Worm (Caenorhabditis elegans) whole organism, L1 larva: ENCODE data around the gene aagr-4.

ENCODE experiments used
- F16B12.6 ChIP-seq: fragments of 150-350 bp; optimal IDR thresholded peaks from 2 replicates; lab custom pipeline; 2014; ENCODE audit warnings: missing biosample characterization, missing genetic modification characterization
- aha-1 ChIP-seq: fragments of 150-350 bp; optimal IDR thresholded peaks from 2 replicates; lab custom pipeline; 2014; ENCODE audit warnings: missing biosample characterization, missing genetic modification characterization
- ama-1 ChIP-seq: fragments of 150-350 bp; optimal IDR thresholded peaks from 2 replicates; lab custom pipeline; 2014
- ceh-8 ChIP-seq: fragments of 200-800 bp; sonication (Bioruptor generic); optimal IDR thresholded peaks from 2 replicates; lab custom pipeline; 2018; ENCODE audit warnings: mild to moderate bottlenecking, missing genetic modification characterization, moderate library complexity, missing compliant biosample characterization
- ceh-82 ChIP-seq, 3 experiments: fragments of 150-350 bp in 1 of 3; sonication (generic microtip) in 2 of 3; optimal IDR thresholded peaks; 2 replicates each; lab custom pipeline; 2014 to 2017; ENCODE audit warnings: missing biosample characterization in 3 of 3, missing genetic modification characterization in 3 of 3
- ceh-88 ChIP-seq: fragments of 200-800 bp; sonication (Bioruptor generic); IDR thresholded peaks from 2 replicates; pipeline ENCODE4 v1.3.6; 2022; ENCODE audit warnings: missing genetic modification characterization, missing compliant biosample characterization
- ces-1 ChIP-seq: fragments of 150-350 bp; optimal IDR thresholded peaks from 2 replicates; lab custom pipeline; 2014; ENCODE audit warnings: missing biosample characterization, missing genetic modification reagents, missing genetic modification characterization
- efl-1 ChIP-seq, 4 experiments: fragments of 150-350 bp; optimal IDR thresholded peaks in 3 of 4; peaks in 1 of 4; 1 replicate in 1 of 4; 2 replicates in 3 of 4; lab custom pipeline; 2014; ENCODE audit warnings: missing biosample characterization in 2 of 4, missing genetic modification characterization in 2 of 4, missing genetic modification reagents in 2 of 4
- egl-13 ChIP-seq: sonication (generic microtip); optimal IDR thresholded peaks from 2 replicates; lab custom pipeline; 2016; ENCODE audit warnings: missing genotype, missing genetic modification reagents, missing genetic modification characterization, missing compliant biosample characterization
- egl-27 ChIP-seq, 2 experiments: fragments of 150-350 bp in 1 of 2; sonication (generic microtip); optimal IDR thresholded peaks; 3 replicates each; lab custom pipeline; 2017 to 2018; ENCODE audit warnings: missing biosample characterization in 2 of 2, missing genetic modification characterization in 2 of 2, missing genetic modification reagents in 2 of 2
- elt-2 ChIP-seq: sonication (generic microtip); optimal IDR thresholded peaks from 2 replicates; lab custom pipeline; 2016; ENCODE audit warnings: missing genetic modification characterization, mild to moderate bottlenecking, inconsistent platforms, missing compliant biosample characterization, missing genetic modification reagents
- fkh-10 ChIP-seq: sonication (generic microtip); optimal IDR thresholded peaks from 2 replicates; lab custom pipeline; 2017; ENCODE audit warnings: missing biosample characterization, missing genetic modification reagents, missing genetic modification characterization
- fos-1 ChIP-seq: fragments of 150-350 bp; optimal IDR thresholded peaks from 2 replicates; lab custom pipeline; 2014; ENCODE audit warnings: missing biosample characterization, missing genetic modification characterization
- hpl-2 ChIP-seq: fragments of 150-350 bp; optimal IDR thresholded peaks from 2 replicates; lab custom pipeline; 2014; ENCODE audit warnings: missing biosample characterization, missing genetic modification reagents, missing genetic modification characterization
- jun-1 ChIP-seq: fragments of 150-350 bp; optimal IDR thresholded peaks from 2 replicates; lab custom pipeline; 2014; ENCODE audit warnings: missing biosample characterization, missing genetic modification reagents, missing genetic modification characterization
- lin-15B ChIP-seq: fragments of 150-350 bp; sonication (generic microtip); optimal IDR thresholded peaks from 3 replicates; lab custom pipeline; 2014; ENCODE audit warnings: missing biosample characterization, missing genetic modification characterization
- lin-35 ChIP-seq, 2 experiments: fragments of 150-350 bp; optimal IDR thresholded peaks; 2 replicates each; lab custom pipeline; 2014; ENCODE audit warnings: missing biosample characterization in 2 of 2, missing genetic modification characterization in 2 of 2, missing genetic modification reagents in 2 of 2
- lin-39 ChIP-seq: fragments of 150-350 bp; optimal IDR thresholded peaks from 2 replicates; lab custom pipeline; 2014; ENCODE audit warnings: missing biosample characterization, missing genetic modification reagents, missing genetic modification characterization
- mef-2 ChIP-seq: fragments of 150-350 bp; optimal IDR thresholded peaks from 2 replicates; lab custom pipeline; 2014; ENCODE audit warnings: missing biosample characterization, missing genetic modification characterization
- nhr-28 ChIP-seq: fragments of 150-350 bp; optimal IDR thresholded peaks from 2 replicates; lab custom pipeline; 2014; ENCODE audit warnings: missing biosample characterization, missing genetic modification characterization
- nhr-71 ChIP-seq: sonication (generic microtip); optimal IDR thresholded peaks from 2 replicates; lab custom pipeline; 2016; ENCODE audit warnings: mild to moderate bottlenecking, missing genetic modification characterization, moderate library complexity, missing compliant biosample characterization
- nhr-76 ChIP-seq: sonication (generic microtip); optimal IDR thresholded peaks from 2 replicates; lab custom pipeline; 2017; ENCODE audit warnings: missing biosample characterization, missing genetic modification characterization
- nhr-84 ChIP-seq: sonication (generic microtip); optimal IDR thresholded peaks from 2 replicates; lab custom pipeline; 2017; ENCODE audit warnings: missing biosample characterization, missing genetic modification characterization
- nhr-85 ChIP-seq: sonication (generic microtip); peaks from one replicate; lab custom pipeline; 2016; ENCODE audit warnings: missing genetic modification characterization, inconsistent platforms, missing compliant biosample characterization
- nhr-90 ChIP-seq: sonication (generic microtip); optimal IDR thresholded peaks from 2 replicates; lab custom pipeline; 2016; ENCODE audit warnings: mild to moderate bottlenecking, missing genetic modification characterization, missing compliant biosample characterization; ENCODE audit not compliant: poor library complexity
- pax-3 ChIP-seq: fragments of 200-800 bp; sonication (Bioruptor generic); optimal IDR thresholded peaks from 2 replicates; lab custom pipeline; 2018; ENCODE audit warnings: mild to moderate bottlenecking, missing genetic modification characterization, moderate library complexity, missing compliant biosample characterization
- skn-1 ChIP-seq: fragments of 150-350 bp; optimal IDR thresholded peaks from 2 replicates; lab custom pipeline; 2014; ENCODE audit warnings: missing biosample characterization, missing genetic modification characterization
- sox-4 ChIP-seq: sonication (generic microtip); optimal IDR thresholded peaks from 2 replicates; lab custom pipeline; 2016; ENCODE audit warnings: missing genetic modification characterization, missing compliant biosample characterization
- sptf-1 ChIP-seq: fragments of 150-350 bp; optimal IDR thresholded peaks from 2 replicates; lab custom pipeline; 2014; ENCODE audit warnings: missing biosample characterization, missing genetic modification characterization
- tlp-1 ChIP-seq: fragments of 150-350 bp; optimal IDR thresholded peaks from 2 replicates; lab custom pipeline; 2014; ENCODE audit warnings: missing biosample characterization, missing genetic modification characterization
- unc-30 ChIP-seq: sonication (generic microtip); optimal IDR thresholded peaks from 2 replicates; lab custom pipeline; 2017; ENCODE audit warnings: missing biosample characterization, missing genetic modification characterization
- unc-62 ChIP-seq: fragments of 150-350 bp; optimal IDR thresholded peaks from 2 replicates; lab custom pipeline; 2014; ENCODE audit warnings: missing biosample characterization, missing genetic modification reagents, missing genetic modification characterization
- unc-86 ChIP-seq: sonication (generic microtip); optimal IDR thresholded peaks from 2 replicates; lab custom pipeline; 2016; ENCODE audit warnings: missing genetic modification characterization, missing compliant biosample characterization
- vab-15 ChIP-seq: sonication (generic microtip); optimal IDR thresholded peaks from 2 replicates; lab custom pipeline; 2017; ENCODE audit warnings: missing genotype, mild to moderate bottlenecking, missing genetic modification characterization, missing compliant biosample characterization
- xbp-1 ChIP-seq: sonication (generic microtip); optimal IDR thresholded peaks from 2 replicates; lab custom pipeline; 2016; ENCODE audit warnings: missing genetic modification characterization, missing compliant biosample characterization
- zag-1 ChIP-seq: fragments of 150-350 bp; optimal IDR thresholded peaks from 2 replicates; lab custom pipeline; 2014; ENCODE audit warnings: missing biosample characterization, missing genetic modification characterization
- ztf-11 ChIP-seq, 2 experiments: sonication (generic microtip); optimal IDR thresholded peaks; 2 replicates each; lab custom pipeline; 2016 to 2017; ENCODE audit warnings: missing genetic modification characterization in 2 of 2, missing biosample characterization in 1 of 2, missing compliant biosample characterization in 1 of 2

Gene aagr-4

ce11 chrX:438396-438795 is 22.1 kb upstream of the aagr-4 start:
- TF ChIP-seq egl-27 (tag; optimal IDR thresholded peaks at IDR 0.05; lab: Kevin White, UChicago) (no peak), unc-30 (tag; lab: Kevin White, UChicago) (no peak), elt-2 (tag; lab: Kevin White, UChicago) (peak; percentile 0), mef-2 (tag; lab: Kevin White, UChicago) (no peak), pax-3 (tag; lab: Kevin White, UChicago) (no peak), ceh-8 (GFP tag; lab: Kevin White, UChicago) (no peak), ztf-11 (tag; optimal IDR thresholded peaks at IDR 0.05; lab: Kevin White, UChicago) (no peak), skn-1 (tag; lab: Kevin White, UChicago) (no peak)
- TF ChIP-seq, all 84 proteins: peak for 1

ce11 chrX:439031-439430 is 21.4 kb upstream of the aagr-4 start:
- no peak for TF ChIP-seq sptf-1 (tag; lab: Kevin White, UChicago)
- TF ChIP-seq elt-2 (tag; lab: Kevin White, UChicago): peak; percentile 49

- no peak for TF ChIP-seq lin-39
- TF ChIP-seq fkh-10 (GFP tag; lab: Kevin White, UChicago): no peak
- no peak for TF ChIP-seq nhr-28 (tag; lab: Kevin White, UChicago)
- peak; percentile 33 for TF ChIP-seq jun-1 (tag; lab: Kevin White, UChicago)
- no peak for TF ChIP-seq F16B12.6
- TF ChIP-seq aha-1: no peak
- no peak for TF ChIP-seq sox-4 (tag; lab: Kevin White, UChicago)
- peak in 1 of 2 experiments; percentile 38 for TF ChIP-seq lin-35 (GFP tag; optimal IDR thresholded peaks at IDR 0.05; lab: Kevin White, UChicago)
- TF ChIP-seq nhr-76: no peak
- TF ChIP-seq nhr-71 (tag; lab: Kevin White, UChicago): peak; percentile 8
- no peak for TF ChIP-seq ztf-11 (tag; optimal IDR thresholded peaks at IDR 0.05; lab: Kevin White, UChicago)
- peak; percentile 92 for TF ChIP-seq elt-2 (tag; lab: Kevin White, UChicago)
- no peak for TF ChIP-seq fos-1 (tag; lab: Kevin White, UChicago)
- peak; percentile 40 for TF ChIP-seq nhr-90 (tag; lab: Kevin White, UChicago)
- no peak for TF ChIP-seq ceh-88 (GFP tag; lab: Robert Waterston, UW)
- no peak for TF ChIP-seq nhr-84 (tag; lab: Kevin White, UChicago)
Observed at ce11 chrX:440420-440819, 20.0 kb upstream of the aagr-4 start.

ce11 chrX:449820-450219 is 10.6 kb upstream of the aagr-4 start, which contains the start of gene F52D1.2:
TSS of gene F52D1.2 (minus strand) at chrX:450212.
- no peak for TF ChIP-seq ama-1
- TF ChIP-seq nhr-85 (tag; lab: Kevin White, UChicago): no peak
- TF ChIP-seq tlp-1 (tag; lab: Kevin White, UChicago): no peak
- no peak for TF ChIP-seq ceh-82 (tag; optimal IDR thresholded peaks at IDR 0.05; lab: Kevin White, UChicago)
- TF ChIP-seq ces-1 (GFP tag; lab: Kevin White, UChicago): no peak
- TF ChIP-seq unc-62 (GFP tag; lab: Kevin White, UChicago): no peak
- TF ChIP-seq unc-86 (tag; lab: Kevin White, UChicago): no peak
- no peak for TF ChIP-seq egl-13
- no peak for TF ChIP-seq vab-15 (tag; lab: Kevin White, UChicago)
- TF ChIP-seq xbp-1 (tag; lab: Kevin White, UChicago): no peak
- no peak for TF ChIP-seq zag-1 (tag; lab: Kevin White, UChicago)

ce11 chrX:457139-457802 is 3.2 kb upstream of the aagr-4 start, which contains the start of gene abu-12:
TSS of gene abu-12 (minus strand) at chrX:457610.
- no peak for TF ChIP-seq hpl-2
- TF ChIP-seq lin-15B: no peak
- TF ChIP-seq zag-1 (tag; lab: Kevin White, UChicago): no peak
- no peak for TF ChIP-seq efl-1 (optimal IDR thresholded peaks at IDR 0.05; lab: Kevin White, UChicago)
- TF ChIP-seq efl-1 (GFP tag; optimal IDR thresholded peaks at IDR 0.05 in 1 of 2; lab: Kevin White, UChicago): peak in 1 of 2 experiments; percentile 74
- TF ChIP-seq egl-27 (tag; optimal IDR thresholded peaks at IDR 0.05; lab: Kevin White, UChicago): no peak
- TF ChIP-seq, all 84 proteins: peak for 1
